Worm (Caenorhabditis elegans) whole organism, L4 larva: ENCODE measurements around the gene srh-10.

Experiments used
- D1046.2 ChIP-seq: fragments of 200-800 bp; sonication (Bioruptor generic); IDR thresholded peaks from 2 replicates; pipeline ENCODE4 v1.3.6; 2022; ENCODE audit warnings: missing genetic modification characterization, missing compliant biosample characterization
- F44E2.7 ChIP-seq: fragments of 200-800 bp; sonication (Bioruptor generic); IDR thresholded peaks from 2 replicates; pipeline ENCODE4 v2.1.2; 2022; ENCODE audit warnings: missing genetic modification characterization, missing compliant biosample characterization
- F49E8.2 ChIP-seq: sonication (generic microtip); optimal IDR thresholded peaks from 2 replicates; lab custom pipeline; 2016; ENCODE audit warnings: missing compliant biosample characterization, mild to moderate bottlenecking, missing genetic modification characterization, borderline replicate concordance
- ZK337.2 ChIP-seq: fragments of 200-800 bp; sonication (Bioruptor generic); IDR thresholded peaks from 2 replicates; pipeline ENCODE4 v1.3.6; 2022; ENCODE audit warnings: missing genetic modification reagents, missing genetic modification characterization, missing compliant biosample characterization
- aha-1 ChIP-seq: fragments of 150-350 bp; peaks from one replicate; lab custom pipeline; 2014; ENCODE audit warnings: missing biosample characterization, missing genetic modification characterization
- ceh-82 ChIP-seq: sonication (generic microtip); optimal IDR thresholded peaks from 2 replicates; lab custom pipeline; 2017; ENCODE audit warnings: missing biosample characterization, missing genetic modification characterization
- daf-16 ChIP-seq, 3 experiments: sonication (generic microtip); optimal IDR thresholded peaks; 2 replicates each; lab custom pipeline; 2016 to 2017; ENCODE audit warnings: missing genetic modification characterization in 3 of 3, missing genetic modification reagents in 3 of 3, mild to moderate bottlenecking in 2 of 3, missing compliant biosample characterization in 2 of 3, missing biosample characterization in 1 of 3, moderate library complexity in 1 of 3
- daf-19 ChIP-seq: fragments of 200-800 bp; sonication (Bioruptor generic); conservative IDR thresholded peaks from 2 replicates; pipeline ENCODE4 v1.3.6; 2022; ENCODE audit warnings: missing genetic modification characterization, missing compliant biosample characterization
- dmd-6 ChIP-seq: fragments of 200-800 bp; sonication (Bioruptor generic); IDR thresholded peaks from 2 replicates; pipeline ENCODE4 v1.3.6; 2022; ENCODE audit warnings: missing genetic modification reagents, missing genetic modification characterization, missing compliant biosample characterization
- duxl-1 ChIP-seq: sonication (generic microtip); optimal IDR thresholded peaks from 2 replicates; lab custom pipeline; 2016; ENCODE audit warnings: mild to moderate bottlenecking, missing genetic modification characterization, moderate library complexity, missing compliant biosample characterization; ENCODE audit not compliant: poor library complexity
- egl-27 ChIP-seq: sonication (generic microtip); optimal IDR thresholded peaks from 3 replicates; lab custom pipeline; 2017; ENCODE audit warnings: missing biosample characterization, missing genetic modification reagents, missing genetic modification characterization
- egl-43 ChIP-seq: fragments of 200-800 bp; sonication (Bioruptor generic); IDR thresholded peaks from 2 replicates; pipeline ENCODE4 v1.3.6; 2022; ENCODE audit warnings: missing genetic modification reagents, missing genetic modification characterization, missing compliant biosample characterization
- fos-1 ChIP-seq: fragments of 150-350 bp; optimal IDR thresholded peaks from 2 replicates; lab custom pipeline; 2014; ENCODE audit warnings: missing biosample characterization, missing genetic modification characterization
- hif-1 ChIP-seq, 2 experiments: sonication (generic microtip); optimal IDR thresholded peaks; 2 replicates each; lab custom pipeline; 2016 to 2017; ENCODE audit warnings: missing compliant biosample characterization in 2 of 2, missing genetic modification characterization in 2 of 2, missing genetic modification reagents in 2 of 2, missing genotype in 2 of 2, mild to moderate bottlenecking in 1 of 2
- hlh-11 ChIP-seq: fragments of 200-800 bp; sonication (Bioruptor generic); optimal IDR thresholded peaks from 2 replicates; lab custom pipeline; 2018; ENCODE audit warnings: mild to moderate bottlenecking, missing genetic modification characterization, missing compliant biosample characterization
- hlh-30 ChIP-seq: sonication (generic microtip); optimal IDR thresholded peaks from 2 replicates; lab custom pipeline; 2017; ENCODE audit warnings: antibody characterized with exemption, mild to moderate bottlenecking, missing genetic modification characterization, missing compliant biosample characterization; ENCODE audit not compliant: insufficient read depth
- hmg-1.1 ChIP-seq: fragments of 200-800 bp; sonication (Bioruptor generic); IDR thresholded peaks from 2 replicates; pipeline ENCODE4 v1.3.6; 2022; ENCODE audit warnings: missing genetic modification reagents, missing genetic modification characterization, missing compliant biosample characterization
- lin-13 ChIP-seq: fragments of 150-350 bp; optimal IDR thresholded peaks from 2 replicates; lab custom pipeline; 2014; ENCODE audit warnings: missing biosample characterization, missing genetic modification reagents, missing genetic modification characterization
- lin-29 ChIP-seq: fragments of 200-800 bp; sonication (Bioruptor generic); IDR thresholded peaks from 2 replicates; pipeline ENCODE4 v1.3.6; 2022; ENCODE audit warnings: missing genetic modification reagents, missing genetic modification characterization, missing compliant biosample characterization
- lin-38 ChIP-seq: fragments of 200-800 bp; sonication (Bioruptor generic); IDR thresholded peaks from 2 replicates; pipeline ENCODE4 v1.3.6; 2022; ENCODE audit warnings: missing genetic modification reagents, missing genetic modification characterization, missing compliant biosample characterization
- lin-39 ChIP-seq: fragments of 150-350 bp; optimal IDR thresholded peaks from 2 replicates; lab custom pipeline; 2014; ENCODE audit warnings: missing biosample characterization, missing genetic modification reagents, missing genetic modification characterization
- madf-9 ChIP-seq: fragments of 200-800 bp; sonication (Bioruptor generic); conservative IDR thresholded peaks from 2 replicates; pipeline ENCODE4 v1.3.6; 2022; ENCODE audit warnings: missing genetic modification reagents, missing genetic modification characterization, missing compliant biosample characterization
- mdl-1 ChIP-seq, 2 experiments: fragments of 150-350 bp in 1 of 2; sonication (generic microtip) in 1 of 2; optimal IDR thresholded peaks; 2 replicates each; lab custom pipeline; 2014 to 2017; ENCODE audit warnings: missing biosample characterization in 2 of 2, missing genetic modification characterization in 2 of 2
- mep-1 ChIP-seq: fragments of 150-350 bp; sonication (generic microtip); optimal IDR thresholded peaks from 3 replicates; lab custom pipeline; 2014; ENCODE audit warnings: missing biosample characterization, missing genetic modification characterization
- mes-2 ChIP-seq: sonication (generic microtip); optimal IDR thresholded peaks from 2 replicates; lab custom pipeline; 2016; ENCODE audit warnings: missing genotype, mild to moderate bottlenecking, missing genetic modification characterization, missing compliant biosample characterization; ENCODE audit not compliant: poor library complexity, severe bottlenecking
- mxl-3 ChIP-seq: fragments of 200-800 bp; sonication (Bioruptor generic); optimal IDR thresholded peaks from 2 replicates; lab custom pipeline; 2018; ENCODE audit warnings: mild to moderate bottlenecking, missing genetic modification characterization, missing compliant biosample characterization
- nhr-102 ChIP-seq: sonication (generic microtip); optimal IDR thresholded peaks from 2 replicates; lab custom pipeline; 2016; ENCODE audit warnings: mild to moderate bottlenecking, missing genetic modification characterization, moderate library complexity, missing compliant biosample characterization
- nhr-111 ChIP-seq: fragments of 200-800 bp; sonication (Bioruptor generic); optimal IDR thresholded peaks from 2 replicates; lab custom pipeline; 2018; ENCODE audit warnings: mild to moderate bottlenecking, missing genetic modification characterization, missing compliant biosample characterization
- nhr-237 ChIP-seq: sonication (generic microtip); optimal IDR thresholded peaks from 2 replicates; lab custom pipeline; 2017; ENCODE audit warnings: missing biosample characterization, missing genetic modification characterization
- nhr-25 ChIP-seq: sonication (generic microtip); optimal IDR thresholded peaks from 2 replicates; lab custom pipeline; 2017; ENCODE audit warnings: missing genetic modification characterization, mild to moderate bottlenecking, missing compliant biosample characterization, antibody characterized with exemption, moderate library complexity, borderline replicate concordance; ENCODE audit not compliant: insufficient read depth
- nhr-28 ChIP-seq: fragments of 150-350 bp; optimal IDR thresholded peaks from 2 replicates; lab custom pipeline; 2014; ENCODE audit warnings: missing biosample characterization, missing genetic modification characterization
- nhr-41 ChIP-seq: fragments of 200-800 bp; sonication (Bioruptor generic); IDR thresholded peaks from 2 replicates; pipeline ENCODE4 v1.3.6; 2022; ENCODE audit warnings: missing genetic modification reagents, missing genetic modification characterization, missing compliant biosample characterization
- nhr-48 ChIP-seq: sonication (generic microtip); optimal IDR thresholded peaks from 2 replicates; lab custom pipeline; 2016; ENCODE audit warnings: mild to moderate bottlenecking, missing genetic modification characterization, missing compliant biosample characterization
- nhr-6 ChIP-seq: fragments of 150-350 bp; optimal IDR thresholded peaks from 2 replicates; lab custom pipeline; 2014; ENCODE audit warnings: missing biosample characterization, missing genetic modification characterization
- nhr-77 ChIP-seq: fragments of 150-350 bp; optimal IDR thresholded peaks from 2 replicates; lab custom pipeline; 2014; ENCODE audit warnings: missing biosample characterization, missing genetic modification characterization
- pha-4 ChIP-seq, 2 experiments: fragments of 150-350 bp in 1 of 2; fragments of 200-800 bp in 1 of 2; sonication (Bioruptor generic) in 1 of 2; IDR thresholded peaks in 1 of 2; optimal IDR thresholded peaks in 1 of 2; 2 replicates each; pipeline versions ENCODE4 v1.3.6 to Lab custom; 2014 to 2022; ENCODE audit warnings: missing genetic modification characterization in 2 of 2, missing genetic modification reagents in 2 of 2, missing biosample characterization in 1 of 2, missing compliant biosample characterization in 1 of 2
- pqm-1 ChIP-seq: sonication (generic microtip); optimal IDR thresholded peaks from 2 replicates; lab custom pipeline; 2017; ENCODE audit warnings: missing biosample characterization, missing genetic modification characterization
- rbr-2 ChIP-seq: sonication (generic microtip); optimal IDR thresholded peaks from 2 replicates; lab custom pipeline; 2016; ENCODE audit warnings: missing genotype, missing genetic modification characterization, missing compliant biosample characterization
- saeg-2 ChIP-seq: fragments of 200-800 bp; sonication (Bioruptor generic); IDR thresholded peaks from 2 replicates; pipeline ENCODE4 v1.3.6; 2022; ENCODE audit warnings: missing genetic modification reagents, missing genetic modification characterization, missing compliant biosample characterization
- set-16 ChIP-seq: fragments of 200-800 bp; sonication (Bioruptor generic); IDR thresholded peaks from 2 replicates; pipeline ENCODE4 v1.3.6; 2022; ENCODE audit warnings: missing genetic modification reagents, missing genetic modification characterization, missing compliant biosample characterization
- skn-1 ChIP-seq: fragments of 150-350 bp; optimal IDR thresholded peaks from 2 replicates; lab custom pipeline; 2014; ENCODE audit warnings: missing biosample characterization, missing genetic modification characterization
- tag-97 ChIP-seq: fragments of 200-800 bp; sonication (Bioruptor generic); IDR thresholded peaks from 2 replicates; pipeline ENCODE4 v1.3.6; 2022; ENCODE audit warnings: missing genetic modification characterization, missing compliant biosample characterization
- unc-130 ChIP-seq: sonication (generic microtip); optimal IDR thresholded peaks from 2 replicates; lab custom pipeline; 2016; ENCODE audit warnings: missing genetic modification reagents, missing genetic modification characterization, missing compliant biosample characterization
- zfp-2 ChIP-seq: sonication (generic microtip); optimal IDR thresholded peaks from 2 replicates; lab custom pipeline; 2016; ENCODE audit warnings: mild to moderate bottlenecking, missing genetic modification characterization, missing compliant biosample characterization

srh-10 gene

DNA sequence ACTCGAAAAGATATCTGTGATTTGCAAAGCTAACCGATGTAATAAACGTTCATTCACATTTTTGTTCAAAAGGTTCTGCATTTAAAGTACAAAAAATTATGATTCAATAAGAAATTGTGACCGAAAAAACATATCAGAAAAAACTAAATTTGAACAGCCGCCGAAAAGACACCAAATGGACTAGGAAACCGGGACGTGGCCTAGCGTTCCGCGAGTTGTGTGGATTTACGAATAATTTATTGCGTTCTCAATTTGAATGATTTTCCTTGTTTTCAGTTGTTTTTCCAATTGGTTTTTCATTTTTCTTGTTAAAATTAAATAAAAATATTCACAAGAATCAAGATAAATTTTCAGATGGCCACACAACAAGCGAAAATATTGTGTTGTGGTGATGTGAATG, 40.5 kb upstream of the srh-10 start, which contains the start of gene cwf-19L1 (continued):
- TF ChIP-seq zfp-2 (tag; lab: Kevin White, UChicago), result no peak
- no peak for TF ChIP-seq egl-43
- TF ChIP-seq lin-38 (GFP tag; lab: Robert Waterston, UW), result peak; percentile 44; the same call in 1 of the 2 replicates
- no peak for TF ChIP-seq set-16 (GFP tag; lab: Robert Waterston, UW)
- no peak for TF ChIP-seq nhr-41
- peak; percentile 42 for TF ChIP-seq hlh-30 (tag; lab: Kevin White, UChicago)
- TF ChIP-seq mep-1 (tag; lab: Kevin White, UChicago), result peak; percentile 39
- TF ChIP-seq unc-130 (GFP tag; lab: Kevin White, UChicago), result peak; percentile 57
- TF ChIP-seq ZK337.2 (GFP tag; lab: Robert Waterston, UW), result 0 out of 2 replicates have a peak, but pooled peaks have one; percentile 20
- no peak for TF ChIP-seq nhr-25 (tag; lab: Kevin White, UChicago)
- TF ChIP-seq nhr-48 (tag; lab: Kevin White, UChicago), result peak; percentile 17
- peak; percentile 46 for TF ChIP-seq duxl-1 (tag; lab: Kevin White, UChicago)
- peak; percentile 15 for TF ChIP-seq nhr-28 (tag; lab: Kevin White, UChicago)
- no peak for TF ChIP-seq pqm-1 (tag; lab: Kevin White, UChicago)
- peak; percentile 97 for TF ChIP-seq mes-2 (tag; lab: Kevin White, UChicago)
- TF ChIP-seq pha-4 (GFP tag; IDR thresholded peaks at IDR 0.05; lab: Robert Waterston, UW), result no peak
- no peak for TF ChIP-seq pha-4 (tag; optimal IDR thresholded peaks at IDR 0.05; lab: Kevin White, UChicago)
- TF ChIP-seq nhr-6, result peak; percentile 23
- TF ChIP-seq dmd-6 (GFP tag; lab: Robert Waterston, UW), result 0 out of 2 replicates have a peak, but pooled peaks have one; percentile 19
- TF ChIP-seq lin-13, result no peak
- TF ChIP-seq daf-16 (GFP tag; optimal IDR thresholded peaks at IDR 0.05; lab: Kevin White, UChicago), result no peak
- peak; percentile 48 for TF ChIP-seq daf-16 (tag; optimal IDR thresholded peaks at IDR 0.05; lab: Kevin White, UChicago)
- no peak for TF ChIP-seq mdl-1 (tag; optimal IDR thresholded peaks at IDR 0.05; lab: Kevin White, UChicago)

DNA sequence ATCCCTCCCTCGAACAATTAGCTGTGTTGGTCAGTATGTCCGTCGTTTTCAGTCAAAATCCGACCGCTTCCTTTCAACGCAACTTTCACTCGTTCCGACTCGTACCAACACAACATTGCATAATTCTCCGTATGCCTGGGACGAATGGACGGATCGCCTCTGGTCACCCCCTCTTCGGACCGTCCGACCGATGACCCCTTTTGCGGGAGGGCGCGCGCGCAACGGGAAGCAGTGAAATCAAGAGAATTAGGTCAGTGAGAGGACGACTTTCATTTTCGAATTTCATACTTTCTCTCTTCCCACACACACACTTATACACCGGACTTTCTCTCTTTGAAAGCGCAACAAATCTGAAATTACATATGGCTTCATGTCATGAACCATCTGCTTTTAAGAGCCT, 38.4 kb upstream of the srh-10 start, which contains the start of gene atf-8:
atf-8 (plus strand) TSS at position 234 of the 400 bp plus-strand sequence.
- TF ChIP-seq hmg-1.1 (GFP tag; lab: Robert Waterston, UW) (no peak), hif-1 (tag; optimal IDR thresholded peaks at IDR 0.05; lab: Kevin White, UChicago) (no peak), set-16 (GFP tag; lab: Robert Waterston, UW) (peak; percentile 53), D1046.2 (no peak), tag-97 (GFP tag; lab: Robert Waterston, UW) (no peak), nhr-25 (tag; lab: Kevin White, UChicago) (peak; percentile 27), nhr-237 (tag; lab: Kevin White, UChicago) (no peak), ZK337.2 (GFP tag; lab: Robert Waterston, UW) (no peak), hlh-11 (tag; lab: Kevin White, UChicago) (peak; percentile 31), skn-1 (tag; lab: Kevin White, UChicago) (no peak), mep-1 (tag; lab: Kevin White, UChicago) (no peak), fos-1 (no peak)

DNA sequence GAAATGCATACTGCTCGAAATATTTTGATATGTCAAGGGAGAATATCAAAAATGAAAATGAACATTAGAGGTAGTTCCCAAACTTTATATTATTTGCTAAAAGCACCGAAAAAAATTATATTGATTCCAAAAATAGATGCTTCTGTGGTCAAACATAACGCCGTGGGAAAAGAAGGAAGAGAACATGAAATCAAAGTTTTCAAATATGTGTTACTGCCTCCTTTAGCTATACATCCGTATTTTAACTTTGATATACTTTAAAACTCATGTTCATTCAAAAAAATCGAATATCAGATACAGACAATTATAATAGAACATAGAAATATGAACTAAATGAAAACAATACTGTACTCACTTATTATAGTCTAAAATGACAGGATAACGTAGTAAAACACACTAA, 36.5 kb upstream of the srh-10 start, which contains the start of gene Y38A10A.11:
Y38A10A.11 (minus strand) TSS at position 101 of the 400 bp plus-strand sequence.
- TF ChIP-seq mxl-3 (GFP tag; lab: Kevin White, UChicago) (no peak), nhr-111 (GFP tag; lab: Kevin White, UChicago) (no peak), nhr-102 (no peak), F44E2.7 (no peak), ceh-82 (tag; lab: Kevin White, UChicago) (no peak), egl-43 (no peak), rbr-2 (tag; lab: Kevin White, UChicago) (no peak), madf-9 (no peak), lin-29 (GFP tag; lab: Robert Waterston, UW) (no peak), lin-39 (tag; lab: Kevin White, UChicago) (no peak), pha-4 (GFP tag; IDR thresholded peaks at IDR 0.05; lab: Robert Waterston, UW) (no peak), pha-4 (tag; optimal IDR thresholded peaks at IDR 0.05; lab: Kevin White, UChicago) (no peak), saeg-2 (GFP tag; lab: Robert Waterston, UW) (no peak), daf-19 (no peak), nhr-77 (tag; lab: Kevin White, UChicago) (no peak), zfp-2 (tag; lab: Kevin White, UChicago) (no peak), F49E8.2 (tag; lab: Kevin White, UChicago) (no peak), hif-1 (tag; optimal IDR thresholded peaks at IDR 0.05; lab: Kevin White, UChicago) (no peak), egl-27 (tag; lab: Kevin White, UChicago) (no peak), fos-1 (no peak), aha-1 (tag; lab: Kevin White, UChicago) (no peak)
